Worm (Caenorhabditis elegans) whole organism, L2 larva: ENCODE measurements around the gene mans-3.

Source experiments
- ZK546.5 ChIP-seq: sonication (generic microtip); optimal IDR thresholded peaks from 2 replicates; lab custom pipeline; 2017; ENCODE audit warnings: missing biosample characterization, missing genetic modification characterization
- ama-1 ChIP-seq: fragments of 150-350 bp; optimal IDR thresholded peaks from 2 replicates; lab custom pipeline; 2018; ENCODE audit warnings: inconsistent platforms
- egl-27 ChIP-seq: sonication (generic microtip); optimal IDR thresholded peaks from 3 replicates; lab custom pipeline; 2017; ENCODE audit warnings: missing biosample characterization, missing genetic modification reagents, missing genetic modification characterization
- lsy-2 ChIP-seq, 2 experiments: fragments of 150-350 bp in 1 of 2; sonication (generic microtip) in 1 of 2; optimal IDR thresholded peaks; 2 replicates each; lab custom pipeline; 2014 to 2017; ENCODE audit warnings: missing biosample characterization in 2 of 2, missing genetic modification characterization in 2 of 2
- mdl-1 ChIP-seq, 2 experiments: fragments of 150-350 bp in 1 of 2; sonication (generic microtip) in 1 of 2; optimal IDR thresholded peaks; 2 replicates each; lab custom pipeline; 2017; ENCODE audit warnings: missing biosample characterization in 2 of 2, missing genetic modification characterization in 2 of 2
- nhr-12 ChIP-seq: fragments of 150-350 bp; optimal IDR thresholded peaks from 2 replicates; lab custom pipeline; 2014; ENCODE audit warnings: missing biosample characterization, missing genetic modification characterization
- nhr-23 ChIP-seq: fragments of 150-350 bp; optimal IDR thresholded peaks from 2 replicates; lab custom pipeline; 2014; ENCODE audit warnings: missing biosample characterization, missing genetic modification reagents, missing genetic modification characterization
- nhr-25 ChIP-seq: fragments of 150-350 bp; sonication (generic microtip); optimal IDR thresholded peaks from 3 replicates; lab custom pipeline; 2014; ENCODE audit warnings: missing biosample characterization, missing genetic modification characterization
- nhr-6 ChIP-seq: fragments of 150-350 bp; optimal IDR thresholded peaks from 2 replicates; lab custom pipeline; 2014; ENCODE audit warnings: missing biosample characterization, missing genetic modification characterization
- nhr-77 ChIP-seq: fragments of 150-350 bp; optimal IDR thresholded peaks from 2 replicates; lab custom pipeline; 2014; ENCODE audit warnings: missing biosample characterization, missing genetic modification characterization
- skn-1 ChIP-seq: sonication (generic microtip); optimal IDR thresholded peaks from 2 replicates; lab custom pipeline; 2017; ENCODE audit warnings: missing biosample characterization, missing genetic modification characterization
- zag-1 ChIP-seq: fragments of 150-350 bp; optimal IDR thresholded peaks from 2 replicates; lab custom pipeline; 2014; ENCODE audit warnings: missing biosample characterization, missing genetic modification characterization

DNA sequence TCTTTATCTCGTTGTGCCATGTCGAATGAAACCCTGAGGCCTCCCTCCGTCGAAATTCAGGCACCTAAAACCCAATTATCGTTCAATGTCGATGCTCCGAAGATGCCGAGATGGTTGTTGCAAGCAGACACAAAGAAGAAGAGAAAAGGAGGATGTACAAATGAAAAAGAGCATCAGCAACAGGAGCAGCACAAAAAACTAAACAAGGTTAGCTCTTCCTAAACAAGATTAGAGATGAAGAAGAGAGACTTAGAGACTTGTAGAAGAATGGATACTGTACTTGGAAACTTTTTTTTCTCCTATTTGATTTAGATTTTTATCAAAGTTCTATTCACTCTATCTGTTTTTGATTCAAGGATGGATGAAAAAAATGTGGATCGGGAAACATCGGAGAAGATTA lies 47.6 kb upstream of the mans-3 start:
- TF ChIP-seq skn-1: no peak
- no peak for TF ChIP-seq nhr-23 (tag; lab: Kevin White, UChicago)
- no peak for TF ChIP-seq ama-1 (lab: Kevin White, UChicago)
- TF ChIP-seq nhr-6 (tag; lab: Kevin White, UChicago): peak; percentile 30
- TF ChIP-seq nhr-12 (tag; lab: Kevin White, UChicago): no peak
- TF ChIP-seq zag-1: no peak
- TF ChIP-seq lsy-2 (tag; optimal IDR thresholded peaks at IDR 0.05; lab: Kevin White, UChicago): peak in 1 of 2 experiments; percentile 39
- no peak for TF ChIP-seq ZK546.5 (tag; lab: Kevin White, UChicago)
- no peak for TF ChIP-seq mdl-1 (tag; optimal IDR thresholded peaks at IDR 0.05; lab: Kevin White, UChicago)
- TF ChIP-seq egl-27 (tag; lab: Kevin White, UChicago): no peak
- no peak for TF ChIP-seq nhr-25 (tag; lab: Kevin White, UChicago)
- no peak for TF ChIP-seq nhr-77 (tag; lab: Kevin White, UChicago)
